Worm (Caenorhabditis elegans) whole organism, young adult: ENCODE measurements around the gene hal-3.
A peak's percentile ranks its signal among the peaks of the same experiment; 100 is the strongest.

Experiments
- B0019.2 ChIP-seq: fragments of 200-800 bp; sonication (Bioruptor generic); conservative IDR thresholded peaks from 2 replicates; pipeline ENCODE4 v1.3.6; 2022; ENCODE audit warnings: missing genetic modification reagents, missing genetic modification characterization, missing compliant biosample characterization
- B0261.1 ChIP-seq: sonication (generic microtip); optimal IDR thresholded peaks from 2 replicates; lab custom pipeline; 2016; ENCODE audit warnings: mild to moderate bottlenecking, missing genetic modification characterization, moderate library complexity, missing compliant biosample characterization
- C06A6.2 ChIP-seq: fragments of 200-800 bp; sonication (Bioruptor generic); conservative IDR thresholded peaks from 2 replicates; pipeline ENCODE4 v1.3.6; 2022; ENCODE audit warnings: missing genetic modification characterization, missing compliant biosample characterization
- C17E4.6 ChIP-seq: fragments of 200-800 bp; sonication (Bioruptor generic); IDR thresholded peaks from 2 replicates; pipeline ENCODE4 v1.3.6; 2022; ENCODE audit warnings: missing genetic modification reagents, missing genetic modification characterization, missing compliant biosample characterization
- D2030.7 ChIP-seq: fragments of 200-800 bp; sonication (Bioruptor generic); IDR thresholded peaks from 2 replicates; pipeline ENCODE4 v1.3.6; 2022; ENCODE audit warnings: missing genetic modification reagents, missing genetic modification characterization, missing compliant biosample characterization
- F23B12.7 ChIP-seq: sonication (generic microtip); optimal IDR thresholded peaks from 2 replicates; lab custom pipeline; 2017; ENCODE audit warnings: missing genetic modification characterization, mild to moderate bottlenecking, missing compliant biosample characterization, antibody characterized with exemption, moderate library complexity; ENCODE audit not compliant: insufficient read depth
- F33H1.4 ChIP-seq: fragments of 200-800 bp; sonication (Bioruptor generic); IDR thresholded peaks from 2 replicates; pipeline ENCODE4 v1.3.6; 2022; ENCODE audit warnings: missing genetic modification reagents, missing genetic modification characterization, missing compliant biosample characterization
- F39B2.1 ChIP-seq: fragments of 200-800 bp; sonication (Bioruptor generic); IDR thresholded peaks from 2 replicates; pipeline ENCODE4 v1.3.6; 2022; ENCODE audit warnings: missing genetic modification reagents, missing genetic modification characterization, missing compliant biosample characterization
- F49E8.2 ChIP-seq: sonication (generic microtip); optimal IDR thresholded peaks from 3 replicates; lab custom pipeline; 2017; ENCODE audit warnings: missing genetic modification characterization, mild to moderate bottlenecking, missing compliant biosample characterization, antibody characterized with exemption, moderate library complexity; ENCODE audit not compliant: insufficient read depth
- F52B5.7 ChIP-seq: sonication (generic microtip); optimal IDR thresholded peaks from 2 replicates; lab custom pipeline; 2016; ENCODE audit warnings: mild to moderate bottlenecking, missing genetic modification characterization, missing compliant biosample characterization
- F55B11.4 ChIP-seq: sonication (generic microtip); optimal IDR thresholded peaks from 2 replicates; lab custom pipeline; 2016; ENCODE audit warnings: missing compliant biosample characterization, missing genetic modification characterization, borderline replicate concordance; ENCODE audit not compliant: insufficient read depth
- T07F8.4 ChIP-seq: sonication (generic microtip); optimal IDR thresholded peaks from 2 replicates; lab custom pipeline; 2016; ENCODE audit warnings: mild to moderate bottlenecking, missing genetic modification characterization, moderate library complexity, missing compliant biosample characterization
- Y53G8AR.9 ChIP-seq: fragments of 200-800 bp; sonication (Bioruptor generic); conservative IDR thresholded peaks from 2 replicates; pipeline ENCODE4 v1.3.6; 2022; ENCODE audit warnings: missing genetic modification reagents, missing genetic modification characterization, missing compliant biosample characterization
- Y56A3A.18 ChIP-seq: fragments of 200-800 bp; sonication (Bioruptor generic); IDR thresholded peaks from 2 replicates; pipeline ENCODE4 v1.3.6; 2022; ENCODE audit warnings: missing genetic modification reagents, missing genetic modification characterization, missing compliant biosample characterization
- Y79H2A.3 ChIP-seq: fragments of 200-800 bp; sonication (Bioruptor generic); conservative IDR thresholded peaks from 2 replicates; pipeline ENCODE4 v1.3.6; 2022; ENCODE audit warnings: missing genetic modification reagents, missing genetic modification characterization, missing compliant biosample characterization
- Y95B8A.8 ChIP-seq: fragments of 200-800 bp; sonication (Bioruptor generic); IDR thresholded peaks from 2 replicates; pipeline ENCODE4 v1.3.6; 2022; ENCODE audit warnings: missing genetic modification reagents, missing genetic modification characterization, missing compliant biosample characterization
- ZK185.1 ChIP-seq: sonication (generic microtip); optimal IDR thresholded peaks from 2 replicates; lab custom pipeline; 2016; ENCODE audit warnings: mild to moderate bottlenecking, missing genetic modification characterization, missing compliant biosample characterization; ENCODE audit not compliant: poor library complexity, severe bottlenecking
- ama-1 ChIP-seq, 3 experiments: fragments of 150-350 bp in 1 of 3; sonication (generic microtip) in 2 of 3; optimal IDR thresholded peaks; 2 replicates each; lab custom pipeline; 2014 to 2018; ENCODE audit warnings: missing biosample characterization in 2 of 3, missing genetic modification characterization in 2 of 3, missing genetic modification reagents in 2 of 3
- athp-1 ChIP-seq: sonication (generic microtip); optimal IDR thresholded peaks from 2 replicates; lab custom pipeline; 2017; ENCODE audit warnings: mild to moderate bottlenecking, missing genetic modification characterization, missing compliant biosample characterization
- attf-6 ChIP-seq: fragments of 200-800 bp; sonication (Bioruptor generic); IDR thresholded peaks from 2 replicates; pipeline ENCODE4 v1.3.6; 2022; ENCODE audit warnings: missing genetic modification reagents, missing genetic modification characterization, missing compliant biosample characterization
- bed-1 ChIP-seq: fragments of 200-800 bp; sonication (Bioruptor generic); IDR thresholded peaks from 2 replicates; pipeline ENCODE4 v1.3.6; 2022; ENCODE audit warnings: missing genetic modification reagents, missing genetic modification characterization, missing compliant biosample characterization
- ccch-3 ChIP-seq: fragments of 200-800 bp; sonication (Bioruptor generic); optimal IDR thresholded peaks from 2 replicates; lab custom pipeline; 2018; ENCODE audit warnings: mild to moderate bottlenecking, missing genetic modification characterization, missing compliant biosample characterization
- ceh-100 ChIP-seq: fragments of 200-800 bp; sonication (Bioruptor generic); IDR thresholded peaks from 2 replicates; pipeline ENCODE4 v1.3.6; 2022; ENCODE audit warnings: missing genetic modification reagents, missing genetic modification characterization, missing compliant biosample characterization
- ceh-27 ChIP-seq: fragments of 200-800 bp; sonication (Bioruptor generic); optimal IDR thresholded peaks from 2 replicates; lab custom pipeline; 2018; ENCODE audit warnings: mild to moderate bottlenecking, missing genetic modification characterization, moderate library complexity, missing compliant biosample characterization
- ceh-40 ChIP-seq: fragments of 200-800 bp; sonication (Bioruptor generic); IDR thresholded peaks from 2 replicates; pipeline ENCODE4 v1.3.6; 2022; ENCODE audit warnings: missing genetic modification characterization, missing compliant biosample characterization
- ceh-79 ChIP-seq: sonication (generic microtip); optimal IDR thresholded peaks from 2 replicates; lab custom pipeline; 2017; ENCODE audit warnings: mild to moderate bottlenecking, missing genetic modification characterization, missing compliant biosample characterization
- chd-7 ChIP-seq: sonication (generic microtip); optimal IDR thresholded peaks from 2 replicates; lab custom pipeline; 2016; ENCODE audit warnings: mild to moderate bottlenecking, missing genetic modification characterization, moderate library complexity, missing compliant biosample characterization
- egl-18 ChIP-seq: fragments of 200-800 bp; sonication (Bioruptor generic); IDR thresholded peaks from 2 replicates; pipeline ENCODE4 v1.3.6; 2022; ENCODE audit warnings: missing genetic modification reagents, missing genetic modification characterization, missing compliant biosample characterization
- egl-44 ChIP-seq: fragments of 200-800 bp; sonication (Bioruptor generic); IDR thresholded peaks from 2 replicates; pipeline ENCODE4 v1.3.6; 2022; ENCODE audit warnings: missing genetic modification reagents, missing genetic modification characterization, missing compliant biosample characterization
- egrh-3 ChIP-seq: fragments of 200-800 bp; sonication (Bioruptor generic); IDR thresholded peaks from 2 replicates; pipeline ENCODE4 v1.3.6; 2022; ENCODE audit warnings: missing genetic modification reagents, missing genetic modification characterization, missing compliant biosample characterization
- ekl-4 ChIP-seq: fragments of 200-800 bp; sonication (Bioruptor generic); IDR thresholded peaks from 2 replicates; pipeline ENCODE4 v1.3.6; 2022; ENCODE audit warnings: missing genetic modification reagents, missing genetic modification characterization, missing compliant biosample characterization
- hlh-26 ChIP-seq: fragments of 200-800 bp; sonication (Bioruptor generic); conservative IDR thresholded peaks from 2 replicates; pipeline ENCODE4 v1.3.6; 2022; ENCODE audit warnings: missing genetic modification reagents, missing genetic modification characterization, missing compliant biosample characterization
- hmg-20 ChIP-seq: fragments of 200-800 bp; sonication (Bioruptor generic); IDR thresholded peaks from 2 replicates; pipeline ENCODE4 v1.3.6; 2022; ENCODE audit warnings: missing genetic modification reagents, missing genetic modification characterization, missing compliant biosample characterization
- hrde-1 ChIP-seq: sonication (generic microtip); optimal IDR thresholded peaks from 2 replicates; lab custom pipeline; 2016; ENCODE audit warnings: missing genetic modification characterization, mild to moderate bottlenecking, missing compliant biosample characterization, moderate library complexity, missing genotype, missing genetic modification reagents, borderline replicate concordance
- lag-1 ChIP-seq: fragments of 200-800 bp; sonication (Bioruptor generic); IDR thresholded peaks from 2 replicates; pipeline ENCODE4 v1.3.6; 2022; ENCODE audit warnings: missing genetic modification reagents, missing genetic modification characterization, missing compliant biosample characterization
- lin-26 ChIP-seq: fragments of 200-800 bp; sonication (Bioruptor generic); IDR thresholded peaks from 2 replicates; pipeline ENCODE4 v1.3.6; 2022; ENCODE audit warnings: missing genetic modification reagents, missing genetic modification characterization, missing compliant biosample characterization
- lin-40 ChIP-seq: sonication (generic microtip); optimal IDR thresholded peaks from 2 replicates; lab custom pipeline; 2016; ENCODE audit warnings: missing genetic modification characterization, mild to moderate bottlenecking, missing compliant biosample characterization, missing genotype, missing genetic modification reagents
- lir-1 ChIP-seq: fragments of 200-800 bp; sonication (Bioruptor generic); conservative IDR thresholded peaks from 2 replicates; pipeline ENCODE4 v1.3.6; 2022; ENCODE audit warnings: missing genetic modification reagents, missing genetic modification characterization, missing compliant biosample characterization
- madf-10 ChIP-seq: sonication (generic microtip); optimal IDR thresholded peaks from 2 replicates; lab custom pipeline; 2016; ENCODE audit warnings: mild to moderate bottlenecking, missing genetic modification characterization, missing compliant biosample characterization
- madf-6 ChIP-seq: fragments of 200-800 bp; sonication (Bioruptor generic); IDR thresholded peaks from 2 replicates; pipeline ENCODE4 v1.3.6; 2022; ENCODE audit warnings: missing genetic modification reagents, missing genetic modification characterization, missing compliant biosample characterization
- mes-4 ChIP-seq: sonication (generic microtip); optimal IDR thresholded peaks from 2 replicates; lab custom pipeline; 2016; ENCODE audit warnings: missing genotype, missing genetic modification characterization, missing compliant biosample characterization
- pbrm-1 ChIP-seq: fragments of 200-800 bp; sonication (Bioruptor generic); IDR thresholded peaks from 2 replicates; pipeline ENCODE4 v1.3.6; 2022; ENCODE audit warnings: missing genetic modification reagents, missing genetic modification characterization, missing compliant biosample characterization
- snpc-1.3 ChIP-seq: sonication (generic microtip); optimal IDR thresholded peaks from 2 replicates; lab custom pipeline; 2017; ENCODE audit warnings: missing genetic modification characterization, mild to moderate bottlenecking, missing compliant biosample characterization, antibody characterized with exemption, moderate library complexity, missing genotype, missing genetic modification reagents; ENCODE audit not compliant: insufficient read depth
- tbp1 ChIP-seq: fragments of 200-800 bp; sonication (Bioruptor generic); optimal IDR thresholded peaks from 2 replicates; lab custom pipeline; 2018; ENCODE audit warnings: mild to moderate bottlenecking, missing genetic modification characterization, missing compliant biosample characterization
- tbx-9 ChIP-seq: sonication (generic microtip); optimal IDR thresholded peaks from 2 replicates; lab custom pipeline; 2016; ENCODE audit warnings: borderline replicate concordance, missing genetic modification characterization, inconsistent platforms, missing compliant biosample characterization
- ztf-26 ChIP-seq: sonication (generic microtip); optimal IDR thresholded peaks from 2 replicates; lab custom pipeline; 2017; ENCODE audit warnings: missing genetic modification characterization, missing compliant biosample characterization
- ztf-28 ChIP-seq: fragments of 200-800 bp; sonication (Bioruptor generic); IDR thresholded peaks from 2 replicates; pipeline ENCODE4 v1.3.6; 2022; ENCODE audit warnings: missing genetic modification reagents, missing genetic modification characterization, missing compliant biosample characterization
- ztf-3 ChIP-seq: fragments of 200-800 bp; sonication (Bioruptor generic); optimal IDR thresholded peaks from 2 replicates; lab custom pipeline; 2018; ENCODE audit warnings: mild to moderate bottlenecking, missing genetic modification characterization, missing compliant biosample characterization

Gene hal-3

DNA sequence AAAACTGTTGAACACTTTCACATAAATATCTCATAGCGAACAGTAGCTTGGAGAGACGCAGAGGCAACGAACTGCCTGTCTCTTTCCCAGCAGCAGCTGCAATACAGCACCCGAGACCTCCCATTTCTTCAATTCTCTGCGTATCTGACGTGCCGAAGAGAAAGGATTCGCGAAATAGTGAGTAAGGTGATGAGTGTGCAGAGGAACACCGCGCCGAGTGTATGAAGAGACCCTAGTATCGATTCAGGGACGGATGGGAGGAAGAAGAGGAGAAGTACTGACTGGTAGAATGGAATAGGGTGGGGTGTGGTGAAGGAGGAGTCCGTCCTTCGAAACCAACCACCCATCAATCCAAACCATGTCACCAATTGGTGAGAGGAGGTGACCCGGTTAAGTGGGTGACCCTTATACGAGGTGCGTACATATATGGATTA lies 29.2 kb upstream of the hal-3 start (continued):
- TF ChIP-seq tbx-9 (tag; lab: Kevin White, UChicago) (no peak), F52B5.7 (tag; lab: Kevin White, UChicago) (no peak), ceh-27 (GFP tag; lab: Kevin White, UChicago) (peak; percentile 70), athp-1 (no peak), hrde-1 (tag; lab: Kevin White, UChicago) (no peak), F49E8.2 (tag; lab: Kevin White, UChicago) (no peak), lin-26 (GFP tag; lab: Robert Waterston, UW) (peak; percentile 68; the same call in 1 of the 2 replicates), Y79H2A.3 (no peak), ama-1 (optimal IDR thresholded peaks at IDR 0.05; lab: Kevin White, UChicago) (no peak), ama-1 (GFP tag; optimal IDR thresholded peaks at IDR 0.05; lab: Kevin White, UChicago) (no peak), egl-18 (GFP tag; lab: Robert Waterston, UW) (no peak), C17E4.6 (no peak), bed-1 (no peak), ztf-3 (GFP tag; lab: Kevin White, UChicago) (no peak), B0261.1 (no peak), C06A6.2 (no peak), D2030.7 (no peak), mes-4 (no peak), F55B11.4 (tag; lab: Kevin White, UChicago) (no peak), madf-10 (no peak), Y53G8AR.9 (GFP tag; lab: Robert Waterston, UW) (no peak), Y56A3A.18 (GFP tag; lab: Robert Waterston, UW) (no peak), ccch-3 (no peak), ceh-79 (no peak), Y95B8A.8 (GFP tag; lab: Robert Waterston, UW) (no peak), F23B12.7 (tag; lab: Kevin White, UChicago) (no peak), ZK185.1 (tag; lab: Kevin White, UChicago) (no peak), ceh-100 (no peak), hmg-20 (GFP tag; lab: Robert Waterston, UW) (no peak), F33H1.4 (GFP tag; lab: Robert Waterston, UW) (no peak), attf-6 (GFP tag; lab: Robert Waterston, UW) (no peak), tbp1 (GFP tag; lab: Kevin White, UChicago) (no peak), ceh-40 (GFP tag; lab: Robert Waterston, UW) (no peak), B0019.2 (GFP tag; lab: Robert Waterston, UW) (no peak), egl-44 (GFP tag; lab: Robert Waterston, UW) (no peak), chd-7 (tag; lab: Kevin White, UChicago) (peak; percentile 45), pbrm-1 (GFP tag; lab: Robert Waterston, UW) (peak; percentile 21; the same call in 1 of the 2 replicates), ztf-26 (tag; lab: Kevin White, UChicago) (no peak), ekl-4 (no peak), lin-40 (tag; lab: Kevin White, UChicago) (peak; percentile 66), lag-1 (GFP tag; lab: Robert Waterston, UW) (no peak), snpc-1.3 (tag; lab: Kevin White, UChicago) (no peak), ztf-28 (GFP tag; lab: Robert Waterston, UW) (no peak), lir-1 (GFP tag; lab: Robert Waterston, UW) (no peak), F39B2.1 (GFP tag; lab: Robert Waterston, UW) (no peak), madf-6 (GFP tag; lab: Robert Waterston, UW) (no peak), T07F8.4 (tag; lab: Kevin White, UChicago) (no peak), egrh-3 (GFP tag; lab: Robert Waterston, UW) (peak; percentile 46; the same call in 1 of the 2 replicates), hlh-26 (no peak)
